Worm (Caenorhabditis elegans): Measurements from ENCODE around the gene T05D4.2.

- TF ChIP-seq ama-1 (optimal IDR thresholded peaks at IDR 0.05) (no peak), unc-62 (GFP tag; optimal IDR thresholded peaks at IDR 0.05) (no peak), lin-39 (tag; optimal IDR thresholded peaks at IDR 0.05) (no peak), skn-1 (tag; optimal IDR thresholded peaks at IDR 0.05) (no peak), ztf-4 (tag; optimal IDR thresholded peaks at IDR 0.05) (no peak), nhr-77 (tag; optimal IDR thresholded peaks at IDR 0.05) (no peak), nhr-23 (tag; optimal IDR thresholded peaks at IDR 0.05) (no peak)
These were observed 17.2 kb upstream of the T05D4.2 start for ce11 chrIII:13580076-13580475.
